Fruit fly (Drosophila melanogaster) whole organism, embryonic: ENCODE results near the gene CG8112.

ENCODE experiments used
- Atf3 ChIP-seq: fragments of 200-800 bp; sonication (Bioruptor generic); optimal IDR thresholded peaks from 3 replicates; lab custom pipeline; 2016; ENCODE audit warnings: missing biosample characterization, missing genetic modification characterization
- Blimp-1 ChIP-seq: fragments of 200-800 bp; sonication (Bioruptor generic); optimal IDR thresholded peaks from 3 replicates; lab custom pipeline; 2018; ENCODE audit warnings: missing biosample characterization, missing genetic modification characterization, mild to moderate bottlenecking, moderate library complexity, missing genetic modification reagents
- Bteb2 ChIP-seq: fragments of 200-800 bp; sonication (Bioruptor generic); optimal IDR thresholded peaks from 2 replicates; lab custom pipeline; 2016; ENCODE audit warnings: missing biosample characterization, missing genetic modification characterization
- CG10431 ChIP-seq: fragments of 200-800 bp; sonication (Bioruptor generic); optimal IDR thresholded peaks from 3 replicates; lab custom pipeline; 2018; ENCODE audit warnings: missing biosample characterization, mild to moderate bottlenecking, missing genetic modification characterization
- CG12659 ChIP-seq: fragments of 200-800 bp; sonication (Bioruptor generic); optimal IDR thresholded peaks from 3 replicates; lab custom pipeline; 2017; ENCODE audit warnings: mild to moderate bottlenecking, missing biosample characterization, missing genetic modification reagents, missing genetic modification characterization
- CG13123 ChIP-seq: fragments of 200-800 bp; sonication (Bioruptor generic); optimal IDR thresholded peaks from 2 replicates; lab custom pipeline; 2016; ENCODE audit warnings: missing biosample characterization, missing genetic modification characterization
- CG16779 ChIP-seq: fragments of 200-800 bp; sonication (Bioruptor generic); IDR thresholded peaks from 2 replicates; pipeline ENCODE4 v1.3.6; 2022; ENCODE audit warnings: missing biosample characterization, missing genetic modification characterization
- CG17361 ChIP-seq: fragments of 200-800 bp; sonication (Bioruptor generic); IDR thresholded peaks from 3 replicates; pipeline ENCODE4 v1.3.6; 2022; ENCODE audit warnings: missing biosample characterization, missing genetic modification characterization
- CG17385 ChIP-seq: fragments of 200-800 bp; sonication (Bioruptor generic); optimal IDR thresholded peaks from 3 replicates; lab custom pipeline; 2018; ENCODE audit warnings: missing biosample characterization, mild to moderate bottlenecking, missing genetic modification characterization
- CG1832 ChIP-seq: fragments of 200-800 bp; sonication (Bioruptor generic); optimal IDR thresholded peaks from 2 replicates; lab custom pipeline; 2017; ENCODE audit warnings: missing biosample characterization, mild to moderate bottlenecking, missing genetic modification characterization, inconsistent platforms
- CG3281 ChIP-seq: fragments of 200-800 bp; sonication (Bioruptor generic); optimal IDR thresholded peaks from 3 replicates; lab custom pipeline; 2017; ENCODE audit warnings: missing biosample characterization, mild to moderate bottlenecking, missing genetic modification characterization
- CG34376 ChIP-seq: fragments of 200-800 bp; sonication (Bioruptor generic); optimal IDR thresholded peaks from 2 replicates; lab custom pipeline; 2018; ENCODE audit warnings: missing biosample characterization, mild to moderate bottlenecking, missing genetic modification characterization
- CG3726 ChIP-seq: fragments of 200-800 bp; sonication (Bioruptor generic); IDR thresholded peaks from 3 replicates; pipeline ENCODE4, ENCODE4 v1.3.6; 2022; ENCODE audit warnings: missing biosample characterization, missing genetic modification characterization
- CG5180 ChIP-seq: fragments of 200-800 bp; sonication (Bioruptor generic); optimal IDR thresholded peaks from 3 replicates; lab custom pipeline; 2017; ENCODE audit warnings: missing biosample characterization, missing genetic modification characterization, mild to moderate bottlenecking, moderate library complexity, missing genetic modification reagents
- CG6683 ChIP-seq: fragments of 200-800 bp; sonication (Bioruptor generic); optimal IDR thresholded peaks from 2 replicates; lab custom pipeline; 2017; ENCODE audit warnings: missing biosample characterization, mild to moderate bottlenecking, missing genetic modification characterization, missing genetic modification reagents
- CG7271 ChIP-seq: fragments of 200-800 bp; sonication (Bioruptor generic); optimal IDR thresholded peaks from 2 replicates; lab custom pipeline; 2018; ENCODE audit warnings: missing biosample characterization, mild to moderate bottlenecking, missing genetic modification characterization, moderate library complexity
- CG8388 ChIP-seq: fragments of 200-800 bp; sonication (Bioruptor generic); optimal IDR thresholded peaks from 2 replicates; lab custom pipeline; 2019; ENCODE audit warnings: missing biosample characterization, mild to moderate bottlenecking, missing genetic modification characterization, moderate library complexity
- Chrac-16 ChIP-seq: fragments of 200-800 bp; sonication (Bioruptor generic); optimal IDR thresholded peaks from 3 replicates; lab custom pipeline; 2016; ENCODE audit warnings: missing biosample characterization, missing genetic modification characterization
- D19B ChIP-seq: fragments of 200-800 bp; sonication (Bioruptor generic); optimal IDR thresholded peaks from 2 replicates; lab custom pipeline; 2017; ENCODE audit warnings: missing biosample characterization, mild to moderate bottlenecking, missing genetic modification characterization
- Drgx ChIP-seq: fragments of 200-800 bp; sonication (Bioruptor generic); IDR thresholded peaks from 2 replicates; pipeline ENCODE4 v1.3.6; 2022; ENCODE audit warnings: missing biosample characterization, missing genetic modification characterization
- Hey ChIP-seq: fragments of 200-800 bp; sonication (Bioruptor generic); optimal IDR thresholded peaks from 3 replicates; lab custom pipeline; 2018; ENCODE audit warnings: missing biosample characterization, mild to moderate bottlenecking, missing genetic modification characterization
- Mad ChIP-seq: fragments of 200-800 bp; sonication (Bioruptor generic); optimal IDR thresholded peaks from 2 replicates; lab custom pipeline; 2016; ENCODE audit warnings: missing biosample characterization, missing genetic modification characterization
- Med ChIP-seq: fragments of 200-800 bp; sonication (Bioruptor generic); peaks from one replicate; lab custom pipeline; 2016; ENCODE audit warnings: missing biosample characterization, missing genetic modification characterization, mild to moderate bottlenecking, inconsistent platforms, moderate library complexity
- Mes4 ChIP-seq: fragments of 200-800 bp; sonication (Bioruptor generic); optimal IDR thresholded peaks from 2 replicates; lab custom pipeline; 2016; ENCODE audit warnings: missing biosample characterization, missing genetic modification characterization
- Nf-YB ChIP-seq: fragments of 200-800 bp; sonication (Bioruptor generic); optimal IDR thresholded peaks from 3 replicates; lab custom pipeline; 2019; ENCODE audit warnings: missing biosample characterization, mild to moderate bottlenecking, missing genetic modification characterization, moderate library complexity
- Nf-YC ChIP-seq: fragments of 200-800 bp; optimal IDR thresholded peaks from 3 replicates; lab custom pipeline; 2019; ENCODE audit warnings: missing biosample characterization, mild to moderate bottlenecking, missing genetic modification characterization, moderate library complexity
- Six4 ChIP-seq: fragments of 200-800 bp; sonication (Bioruptor generic); optimal IDR thresholded peaks from 2 replicates; lab custom pipeline; 2016; ENCODE audit warnings: missing biosample characterization, missing genetic modification characterization
- Sox102F ChIP-seq: fragments of 200-800 bp; sonication (Bioruptor generic); optimal IDR thresholded peaks from 2 replicates; lab custom pipeline; 2018; ENCODE audit warnings: missing biosample characterization, mild to moderate bottlenecking, missing genetic modification characterization, moderate library complexity
- bsh ChIP-seq, 2 experiments: fragments of 200-800 bp; sonication (Bioruptor generic); optimal IDR thresholded peaks; 2 replicates each; lab custom pipeline; 2017 to 2018; ENCODE audit warnings: mild to moderate bottlenecking in 2 of 2, missing biosample characterization in 2 of 2, missing genetic modification characterization in 2 of 2, moderate library complexity in 1 of 2
- fu2 ChIP-seq: fragments of 200-800 bp; sonication (Bioruptor generic); optimal IDR thresholded peaks from 2 replicates; lab custom pipeline; 2016; ENCODE audit warnings: missing biosample characterization, missing genetic modification characterization
- gro ChIP-seq: fragments of 200-800 bp; sonication (Bioruptor generic); optimal IDR thresholded peaks from 2 replicates; lab custom pipeline; 2016; ENCODE audit warnings: missing biosample characterization, missing genetic modification characterization
- ham ChIP-seq: fragments of 200-800 bp; sonication (Bioruptor generic); IDR thresholded peaks from 2 replicates; pipeline ENCODE4 v1.3.6; 2022; ENCODE audit warnings: missing biosample characterization, missing genetic modification characterization
- insv ChIP-seq, 2 experiments: fragments of 200-800 bp; sonication (Bioruptor generic); optimal IDR thresholded peaks; 3 replicates each; lab custom pipeline; 2016 to 2018; ENCODE audit warnings: missing biosample characterization in 2 of 2, missing genetic modification characterization in 2 of 2
- inv ChIP-seq: fragments of 200-800 bp; sonication (Bioruptor generic); IDR thresholded peaks from 2 replicates; pipeline ENCODE4 v1.3.6; 2022; ENCODE audit warnings: missing biosample characterization, missing genetic modification characterization; ENCODE audit not compliant: partially characterized antibody
- lov ChIP-seq, 2 experiments: fragments of 200-800 bp in 1 of 2; fragments of >200 bp in 1 of 2; sonication (Bioruptor generic) in 1 of 2; IDR thresholded peaks in 1 of 2; optimal IDR thresholded peaks in 1 of 2; 2 replicates in 1 of 2; 3 replicates in 1 of 2; pipeline versions ENCODE4 v1.3.6 to Lab custom; 2017 to 2022; ENCODE audit warnings: missing biosample characterization in 1 of 2, missing genetic modification characterization in 1 of 2
- pfk ChIP-seq: fragments of 200-800 bp; sonication (Bioruptor generic); optimal IDR thresholded peaks from 2 replicates; lab custom pipeline; 2018; ENCODE audit warnings: missing biosample characterization, mild to moderate bottlenecking, missing genetic modification characterization, moderate library complexity
- phol ChIP-seq: fragments of 200-800 bp; sonication (Bioruptor generic); optimal IDR thresholded peaks from 3 replicates; lab custom pipeline; 2018; ENCODE audit warnings: missing biosample characterization, mild to moderate bottlenecking, missing genetic modification characterization, moderate library complexity
- ro ChIP-seq: fragments of 200-800 bp; sonication (Bioruptor generic); IDR thresholded peaks from 2 replicates; pipeline ENCODE4 v1.3.6; 2022; ENCODE audit warnings: missing biosample characterization, missing genetic modification characterization
- sd ChIP-seq: fragments of 200-800 bp; sonication (Bioruptor generic); optimal IDR thresholded peaks from 3 replicates; lab custom pipeline; 2018; ENCODE audit warnings: missing biosample characterization, mild to moderate bottlenecking, missing genetic modification characterization, moderate library complexity
- seq ChIP-seq: fragments of 200-800 bp; sonication (Bioruptor generic); IDR thresholded peaks from 2 replicates; pipeline ENCODE4 v1.3.6; 2022; ENCODE audit warnings: missing biosample characterization, missing genetic modification characterization
- slbo ChIP-seq: fragments of 200-800 bp; sonication (Bioruptor generic); IDR thresholded peaks from 2 replicates; pipeline ENCODE4 v1.3.6; 2022; ENCODE audit warnings: missing biosample characterization, missing genetic modification characterization
- tll ChIP-seq, 2 experiments: fragments of 200-800 bp in 1 of 2; fragments of >200 bp in 1 of 2; sonication (Bioruptor generic) in 1 of 2; optimal IDR thresholded peaks; 2 replicates each; lab custom pipeline; 2017 to 2019; ENCODE audit warnings: missing biosample characterization in 2 of 2, missing genetic modification characterization in 2 of 2, mild to moderate bottlenecking in 1 of 2, moderate library complexity in 1 of 2
- unc-4 ChIP-seq: fragments of 200-800 bp; sonication (Bioruptor generic); IDR thresholded peaks from 2 replicates; pipeline ENCODE4 v1.3.6; 2022; ENCODE audit warnings: missing biosample characterization, missing genetic modification characterization; ENCODE audit not compliant: partially characterized antibody
- yki ChIP-seq: fragments of >200 bp; optimal IDR thresholded peaks from 3 replicates; lab custom pipeline; 2018
- zen ChIP-seq: fragments of 200-800 bp; sonication (Bioruptor generic); optimal IDR thresholded peaks from 3 replicates; lab custom pipeline; 2018; ENCODE audit warnings: missing biosample characterization, mild to moderate bottlenecking, missing genetic modification characterization, moderate library complexity

Gene CG8112

DNA sequence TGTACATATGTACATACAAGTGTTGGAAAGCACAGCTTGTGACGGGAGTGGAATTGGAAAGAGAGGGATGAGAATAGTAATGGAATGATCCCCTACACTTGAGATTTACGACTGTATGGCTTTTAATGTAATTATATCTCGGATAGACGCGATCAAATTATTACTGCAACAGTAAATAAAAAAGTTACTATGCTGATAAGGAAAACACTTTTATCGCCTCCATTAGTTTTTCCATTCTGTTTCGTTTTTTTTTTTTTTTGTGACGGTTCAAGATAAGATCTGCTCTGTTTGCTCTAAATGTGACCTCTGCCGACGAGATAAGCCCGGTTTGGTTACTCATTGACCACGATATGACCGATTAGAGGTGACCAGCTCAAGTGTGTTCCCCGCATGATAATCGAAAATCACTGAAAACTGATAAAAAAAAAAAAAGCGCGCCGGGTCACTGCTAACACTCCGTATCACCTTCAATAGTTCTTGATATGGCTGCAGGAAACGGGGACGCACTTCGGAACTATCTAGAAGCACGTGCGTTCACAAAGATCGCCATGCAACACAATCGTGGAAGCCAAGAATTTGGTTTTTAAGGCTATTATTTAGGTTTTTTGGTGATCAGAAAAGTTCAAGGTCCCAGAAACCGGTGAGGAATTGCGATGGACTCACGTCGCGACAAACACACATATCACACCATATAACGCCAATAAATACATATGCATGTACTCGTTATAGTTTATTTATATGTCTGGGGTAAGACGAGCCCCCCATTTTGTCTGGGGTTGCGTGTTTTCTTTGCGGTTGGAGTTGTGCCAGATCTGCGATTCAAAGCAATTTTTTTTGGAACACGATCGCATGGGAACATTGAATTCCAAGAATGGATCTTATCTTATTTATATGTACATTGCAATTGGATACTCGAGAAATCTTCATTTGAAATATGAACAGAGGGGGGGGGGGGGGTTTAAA, 41.9 kb upstream of the CG8112 start, which contains the start of gene p (continued):
- TF ChIP-seq ham (GFP tag; lab: Robert Waterston, UW): no peak

DNA sequence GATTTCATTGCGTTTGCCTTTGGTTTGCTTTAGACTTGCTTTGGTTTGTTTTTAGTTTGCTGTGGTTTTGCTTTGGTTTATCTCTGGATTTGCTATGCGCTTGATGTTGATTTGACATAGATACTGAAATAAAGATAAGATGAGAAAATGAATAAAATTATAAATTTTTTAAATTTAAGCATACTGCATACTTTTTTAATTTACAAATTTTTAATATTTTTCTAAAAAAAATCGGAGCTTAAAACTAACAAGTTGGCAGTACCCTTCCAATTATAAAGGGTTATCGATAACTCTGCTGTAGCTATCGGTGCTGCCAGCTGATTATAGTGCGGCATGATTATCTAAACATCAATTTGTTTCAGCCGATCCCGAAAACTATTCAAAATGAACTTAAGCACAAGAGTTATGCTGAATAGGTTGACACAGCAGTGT, 38.9 kb upstream of the CG8112 start, which contains the start of gene mRpL19:
Gene mRpL19, plus strand, starts transcription at position 307 of the 432 bp plus-strand sequence.
- TF ChIP-seq bsh (GFP tag; optimal IDR thresholded peaks at IDR 0.05; lab: Kevin White, UChicago) (peak in 1 of 2 experiments; percentile 38), CG7271 (tag; lab: Kevin White, UChicago) (peak; percentile 45), inv (GFP tag; lab: Robert Waterston, UW) (0 out of 2 replicates have a peak, but pooled peaks have one; percentile 6), slbo (GFP tag; lab: Robert Waterston, UW) (peak; percentile 22; the same call in 1 of the 2 replicates), Bteb2 (peak; percentile 6), unc-4 (peak; percentile 70), Med (GFP tag; lab: Kevin White, UChicago) (peak; percentile 76), Blimp-1 (GFP tag; lab: Kevin White, UChicago) (peak; percentile 48), CG34376 (GFP tag; lab: Kevin White, UChicago) (peak; percentile 21), CG6683 (no peak), zen (tag; lab: Kevin White, UChicago) (peak; percentile 38), insv (GFP tag; optimal IDR thresholded peaks at IDR 0.05; lab: Kevin White, UChicago) (peak in 1 of 2 experiments; percentile 23), Hey (tag; lab: Kevin White, UChicago) (no peak), CG17361 (GFP tag; lab: Robert Waterston, UW) (peak; percentile 61; the same call in 1 of the 3 replicates), CG3726 (no peak), Six4 (GFP tag; lab: Kevin White, UChicago) (peak; percentile 5), CG10431 (GFP tag; lab: Kevin White, UChicago) (peak; percentile 31), CG13123 (peak; percentile 6), fu2 (GFP tag; lab: Kevin White, UChicago) (no peak), ro (GFP tag; lab: Robert Waterston, UW) (no peak), Sox102F (peak; percentile 22), gro (GFP tag; lab: Kevin White, UChicago) (peak; percentile 11), CG17385 (GFP tag; lab: Kevin White, UChicago) (peak; percentile 50), yki (lab: Kevin White, UChicago) (no peak), Drgx (GFP tag; lab: Robert Waterston, UW) (no peak), Atf3 (GFP tag; lab: Kevin White, UChicago) (no peak), sd (tag; lab: Kevin White, UChicago) (no peak), CG8388 (peak; percentile 42), Nf-YB (peak; percentile 37), CG5180 (GFP tag; lab: Kevin White, UChicago) (no peak), Mad (no peak), CG1832 (GFP tag; lab: Kevin White, UChicago) (no peak), seq (GFP tag; lab: Robert Waterston, UW) (no peak), phol (tag; lab: Kevin White, UChicago) (peak; percentile 61), D19B (no peak), Chrac-16 (GFP tag; lab: Kevin White, UChicago) (peak; percentile 2), pfk (GFP tag; lab: Kevin White, UChicago) (no peak), Nf-YC (tag; lab: Kevin White, UChicago) (peak; percentile 64), CG3281 (peak; percentile 7), CG12659 (GFP tag; lab: Kevin White, UChicago) (peak; percentile 62), Mes4 (GFP tag; lab: Kevin White, UChicago) (no peak), CG16779 (no peak), lov (optimal IDR thresholded peaks at IDR 0.05; lab: Kevin White, UChicago) (no peak), lov (GFP tag; IDR thresholded peaks at IDR 0.05; lab: Robert Waterston, UW) (no peak), tll (GFP tag; optimal IDR thresholded peaks at IDR 0.05; lab: Kevin White, UChicago) (no peak)
